Worm (Caenorhabditis elegans) whole organism, young adult: ENCODE results near the gene C26B9.7.

ENCODE experiments used
- C17E4.6 ChIP-seq: fragments of 200-800 bp; sonication (Bioruptor generic); IDR thresholded peaks from 2 replicates; pipeline ENCODE4 v1.3.6; 2022; ENCODE audit warnings: missing genetic modification reagents, missing genetic modification characterization, missing compliant biosample characterization
- F22D6.2 ChIP-seq: sonication (generic microtip); optimal IDR thresholded peaks from 2 replicates; lab custom pipeline; 2016; ENCODE audit warnings: mild to moderate bottlenecking, missing genetic modification characterization, missing compliant biosample characterization
- F37B4.10 ChIP-seq: fragments of 200-800 bp; sonication (Bioruptor generic); IDR thresholded peaks from 2 replicates; pipeline ENCODE4 v1.3.6; 2022; ENCODE audit warnings: missing genetic modification characterization, missing compliant biosample characterization
- F49E8.2 ChIP-seq: sonication (generic microtip); optimal IDR thresholded peaks from 3 replicates; lab custom pipeline; 2017; ENCODE audit warnings: missing genetic modification characterization, mild to moderate bottlenecking, missing compliant biosample characterization, antibody characterized with exemption, moderate library complexity; ENCODE audit not compliant: insufficient read depth
- F57A8.1 ChIP-seq: fragments of 200-800 bp; sonication (Bioruptor generic); optimal IDR thresholded peaks from 2 replicates; lab custom pipeline; 2018; ENCODE audit warnings: mild to moderate bottlenecking, missing genetic modification characterization, moderate library complexity, missing compliant biosample characterization
- K12H6.12 ChIP-seq: fragments of 200-800 bp; sonication (Bioruptor generic); optimal IDR thresholded peaks from 2 replicates; lab custom pipeline; 2018; ENCODE audit warnings: mild to moderate bottlenecking, missing genetic modification characterization, missing compliant biosample characterization
- T07F8.4 ChIP-seq: sonication (generic microtip); optimal IDR thresholded peaks from 2 replicates; lab custom pipeline; 2016; ENCODE audit warnings: mild to moderate bottlenecking, missing genetic modification characterization, moderate library complexity, missing compliant biosample characterization
- Y53F4B.3 ChIP-seq: fragments of 200-800 bp; sonication (Bioruptor generic); IDR thresholded peaks from 2 replicates; pipeline ENCODE4 v1.3.6; 2022; ENCODE audit warnings: missing genetic modification reagents, missing genetic modification characterization, missing compliant biosample characterization
- Y53G8AR.9 ChIP-seq: fragments of 200-800 bp; sonication (Bioruptor generic); conservative IDR thresholded peaks from 2 replicates; pipeline ENCODE4 v1.3.6; 2022; ENCODE audit warnings: missing genetic modification reagents, missing genetic modification characterization, missing compliant biosample characterization
- ama-1 ChIP-seq, 3 experiments: fragments of 150-350 bp in 1 of 3; sonication (generic microtip) in 2 of 3; optimal IDR thresholded peaks; 2 replicates each; lab custom pipeline; 2014 to 2018; ENCODE audit warnings: missing biosample characterization in 2 of 3, missing genetic modification characterization in 2 of 3, missing genetic modification reagents in 2 of 3
- aptf-3 ChIP-seq: fragments of 200-800 bp; sonication (Bioruptor generic); IDR thresholded peaks from 2 replicates; pipeline ENCODE4 v1.3.6; 2022; ENCODE audit warnings: missing genetic modification characterization, missing compliant biosample characterization
- attf-3 ChIP-seq: fragments of 200-800 bp; sonication (Bioruptor generic); conservative IDR thresholded peaks from 2 replicates; pipeline ENCODE4 v1.3.6; 2022; ENCODE audit warnings: missing genetic modification reagents, missing genetic modification characterization, missing compliant biosample characterization
- cebp-1 ChIP-seq, 2 experiments: fragments of 200-800 bp in 1 of 2; sonication (Bioruptor generic) in 1 of 2; sonication (generic microtip) in 1 of 2; IDR thresholded peaks in 1 of 2; optimal IDR thresholded peaks in 1 of 2; 2 replicates each; pipeline versions ENCODE4 v1.3.6 to Lab custom; 2017 to 2022; ENCODE audit warnings: missing compliant biosample characterization in 2 of 2, missing genetic modification characterization in 2 of 2, mild to moderate bottlenecking in 1 of 2, missing genetic modification reagents in 1 of 2, moderate library complexity in 1 of 2
- ceh-27 ChIP-seq: fragments of 200-800 bp; sonication (Bioruptor generic); optimal IDR thresholded peaks from 2 replicates; lab custom pipeline; 2018; ENCODE audit warnings: mild to moderate bottlenecking, missing genetic modification characterization, moderate library complexity, missing compliant biosample characterization
- dpff-1 ChIP-seq: sonication (generic microtip); optimal IDR thresholded peaks from 2 replicates; lab custom pipeline; 2017; ENCODE audit warnings: mild to moderate bottlenecking, missing genetic modification characterization, missing compliant biosample characterization
- egl-44 ChIP-seq: fragments of 200-800 bp; sonication (Bioruptor generic); IDR thresholded peaks from 2 replicates; pipeline ENCODE4 v1.3.6; 2022; ENCODE audit warnings: missing genetic modification reagents, missing genetic modification characterization, missing compliant biosample characterization
- egrh-3 ChIP-seq: fragments of 200-800 bp; sonication (Bioruptor generic); IDR thresholded peaks from 2 replicates; pipeline ENCODE4 v1.3.6; 2022; ENCODE audit warnings: missing genetic modification reagents, missing genetic modification characterization, missing compliant biosample characterization
- hlh-26 ChIP-seq: fragments of 200-800 bp; sonication (Bioruptor generic); conservative IDR thresholded peaks from 2 replicates; pipeline ENCODE4 v1.3.6; 2022; ENCODE audit warnings: missing genetic modification reagents, missing genetic modification characterization, missing compliant biosample characterization
- hmg-1.2 ChIP-seq: fragments of 200-800 bp; sonication (Bioruptor generic); IDR thresholded peaks from 2 replicates; pipeline ENCODE4 v1.3.6; 2022; ENCODE audit warnings: missing genetic modification reagents, missing genetic modification characterization, missing compliant biosample characterization
- let-526 ChIP-seq: fragments of 200-800 bp; sonication (Bioruptor generic); IDR thresholded peaks from 2 replicates; pipeline ENCODE4 v1.3.6; 2022; ENCODE audit warnings: missing genetic modification reagents, missing genetic modification characterization, missing compliant biosample characterization
- lin-54 ChIP-seq: fragments of 200-800 bp; sonication (Bioruptor generic); optimal IDR thresholded peaks from 2 replicates; lab custom pipeline; 2018; ENCODE audit warnings: mild to moderate bottlenecking, missing genetic modification characterization, missing compliant biosample characterization
- lir-1 ChIP-seq: fragments of 200-800 bp; sonication (Bioruptor generic); conservative IDR thresholded peaks from 2 replicates; pipeline ENCODE4 v1.3.6; 2022; ENCODE audit warnings: missing genetic modification reagents, missing genetic modification characterization, missing compliant biosample characterization
- madf-10 ChIP-seq: sonication (generic microtip); optimal IDR thresholded peaks from 2 replicates; lab custom pipeline; 2016; ENCODE audit warnings: mild to moderate bottlenecking, missing genetic modification characterization, missing compliant biosample characterization
- madf-3 ChIP-seq: fragments of 200-800 bp; sonication (Bioruptor generic); IDR thresholded peaks from 2 replicates; pipeline ENCODE4 v1.3.6; 2022; ENCODE audit warnings: missing genetic modification reagents, missing genetic modification characterization, missing compliant biosample characterization
- madf-6 ChIP-seq: fragments of 200-800 bp; sonication (Bioruptor generic); IDR thresholded peaks from 2 replicates; pipeline ENCODE4 v1.3.6; 2022; ENCODE audit warnings: missing genetic modification reagents, missing genetic modification characterization, missing compliant biosample characterization
- nfyb-1 ChIP-seq: fragments of 200-800 bp; sonication (Bioruptor generic); IDR thresholded peaks from 2 replicates; pipeline ENCODE4 v1.3.6; 2022; ENCODE audit warnings: missing genetic modification reagents, missing genetic modification characterization, missing compliant biosample characterization
- nhr-80 ChIP-seq: sonication (generic microtip); optimal IDR thresholded peaks from 2 replicates; lab custom pipeline; 2016; ENCODE audit warnings: missing genetic modification characterization, missing compliant biosample characterization
- rpc-1 ChIP-seq, 2 experiments: fragments of 150-350 bp in 1 of 2; sonication (generic microtip) in 1 of 2; optimal IDR thresholded peaks; 2 replicates each; lab custom pipeline; 2014 to 2018; ENCODE audit warnings: missing biosample characterization in 1 of 2, missing genetic modification characterization in 1 of 2, missing genetic modification reagents in 1 of 2, missing genotype in 1 of 2
- ztf-25 ChIP-seq: fragments of 200-800 bp; sonication (Bioruptor generic); IDR thresholded peaks from 2 replicates; pipeline ENCODE4 v1.3.6; 2022; ENCODE audit warnings: missing genetic modification reagents, missing genetic modification characterization, missing compliant biosample characterization

Gene C26B9.7

ce11 chrX:5386558-5386957 is 44.5 kb downstream of the C26B9.7 start, which contains the start of gene kcnl-3:
TSS of gene kcnl-3 (plus strand) at chrX:5386858.
- no peak for TF ChIP-seq madf-3 (GFP tag; lab: Robert Waterston, UW)
- no peak for TF ChIP-seq Y53G8AR.9
- no peak for TF ChIP-seq nhr-80 (tag; lab: Kevin White, UChicago)
- no peak for TF ChIP-seq ama-1 (optimal IDR thresholded peaks at IDR 0.05; lab: Kevin White, UChicago)
- TF ChIP-seq ama-1 (GFP tag; optimal IDR thresholded peaks at IDR 0.05; lab: Kevin White, UChicago), result no peak
- TF ChIP-seq attf-3, result no peak
- TF ChIP-seq egrh-3, result no peak
- TF ChIP-seq lin-54 (GFP tag; lab: Kevin White, UChicago), result no peak
- no peak for TF ChIP-seq T07F8.4
- TF ChIP-seq madf-6 (GFP tag; lab: Robert Waterston, UW), result no peak
- TF ChIP-seq egl-44 (GFP tag; lab: Robert Waterston, UW), result no peak

- no peak for TF ChIP-seq cebp-1 (GFP tag; IDR thresholded peaks at IDR 0.05; lab: Robert Waterston, UW)
- no peak for TF ChIP-seq cebp-1 (tag; optimal IDR thresholded peaks at IDR 0.05; lab: Kevin White, UChicago)
- TF ChIP-seq C17E4.6 (GFP tag; lab: Robert Waterston, UW), result no peak
- TF ChIP-seq K12H6.12 (tag; lab: Kevin White, UChicago), result no peak
- no peak for TF ChIP-seq hlh-26 (GFP tag; lab: Robert Waterston, UW)
- no peak for TF ChIP-seq dpff-1 (tag; lab: Kevin White, UChicago)
- no peak for TF ChIP-seq madf-10
- no peak for TF ChIP-seq ztf-25 (GFP tag; lab: Robert Waterston, UW)
- no peak for TF ChIP-seq ceh-27 (GFP tag; lab: Kevin White, UChicago)
- no peak for TF ChIP-seq hmg-1.2
- TF ChIP-seq nfyb-1 (GFP tag; lab: Robert Waterston, UW), result no peak
- no peak for TF ChIP-seq F22D6.2 (tag; lab: Kevin White, UChicago)
- TF ChIP-seq nhr-80 (tag; lab: Kevin White, UChicago), result no peak
- no peak for TF ChIP-seq rpc-1 (optimal IDR thresholded peaks at IDR 0.05; lab: Kevin White, UChicago)
- no peak for TF ChIP-seq rpc-1 (tag; optimal IDR thresholded peaks at IDR 0.05; lab: Kevin White, UChicago)
- TF ChIP-seq let-526 (GFP tag; lab: Robert Waterston, UW), result no peak
- TF ChIP-seq F49E8.2 (tag; lab: Kevin White, UChicago), result no peak
- TF ChIP-seq aptf-3 (GFP tag; lab: Robert Waterston, UW), result no peak
- no peak for TF ChIP-seq lir-1 (GFP tag; lab: Robert Waterston, UW)
- no peak for TF ChIP-seq F57A8.1 (GFP tag; lab: Kevin White, UChicago)
- TF ChIP-seq F37B4.10 (GFP tag; lab: Robert Waterston, UW), result no peak
- no peak for TF ChIP-seq Y53F4B.3
- TF ChIP-seq, all 124 proteins: peak for 0
Measured at ce11 chrX:5387629-5388028, 45.5 kb downstream of the C26B9.7 start.
